Fruit fly (Drosophila melanogaster) whole organism, embryonic: ENCODE measurements around the gene Kal1.

Experiments used
- Ada2b ChIP-seq: fragments of 200-800 bp; sonication (Bioruptor generic); IDR thresholded peaks from 2 replicates; pipeline ENCODE4 v1.3.6; 2022; ENCODE audit warnings: missing biosample characterization, missing genetic modification characterization
- Aef1 ChIP-seq: fragments of 200-800 bp; sonication (Bioruptor generic); IDR thresholded peaks from 3 replicates; pipeline ENCODE4 v1.3.6; 2022; ENCODE audit warnings: missing biosample characterization, missing genetic modification characterization
- BtbVII ChIP-seq: fragments of 200-800 bp; sonication (Bioruptor generic); optimal IDR thresholded peaks from 3 replicates; lab custom pipeline; 2017; ENCODE audit warnings: missing biosample characterization, mild to moderate bottlenecking, missing genetic modification characterization
- C15 ChIP-seq: fragments of 200-800 bp; sonication (Bioruptor generic); IDR thresholded peaks from 3 replicates; pipeline ENCODE4 v1.3.6; 2022; ENCODE audit warnings: missing biosample characterization, missing genetic modification characterization
- CG13424 ChIP-seq: fragments of 200-800 bp; sonication (Bioruptor generic); optimal IDR thresholded peaks from 2 replicates; lab custom pipeline; 2019; ENCODE audit warnings: missing biosample characterization, mild to moderate bottlenecking, missing genetic modification characterization, moderate library complexity
- CG14667 ChIP-seq: fragments of 200-800 bp; sonication (Bioruptor generic); IDR thresholded peaks from 2 replicates; pipeline ENCODE4 v1.3.6; 2022; ENCODE audit warnings: missing biosample characterization, missing genetic modification characterization
- CG14710 ChIP-seq: fragments of 200-800 bp; sonication (Bioruptor generic); optimal IDR thresholded peaks from 3 replicates; lab custom pipeline; 2019; ENCODE audit warnings: missing biosample characterization, mild to moderate bottlenecking, missing genetic modification characterization, moderate library complexity
- CG1603 ChIP-seq: fragments of 200-800 bp; sonication (Bioruptor generic); optimal IDR thresholded peaks from 2 replicates; lab custom pipeline; 2019; ENCODE audit warnings: missing biosample characterization, mild to moderate bottlenecking, missing genetic modification characterization, moderate library complexity
- CG1647 ChIP-seq: fragments of 200-800 bp; sonication (Bioruptor generic); optimal IDR thresholded peaks from 3 replicates; lab custom pipeline; 2016; ENCODE audit warnings: missing biosample characterization, missing genetic modification characterization
- CG16779 ChIP-seq: fragments of 200-800 bp; sonication (Bioruptor generic); IDR thresholded peaks from 2 replicates; pipeline ENCODE4 v1.3.6; 2022; ENCODE audit warnings: missing biosample characterization, missing genetic modification characterization
- CG16815 ChIP-seq: fragments of 200-800 bp; sonication (Bioruptor generic); optimal IDR thresholded peaks from 3 replicates; lab custom pipeline; 2017; ENCODE audit warnings: missing biosample characterization, mild to moderate bottlenecking, missing genetic modification characterization
- CG16863 ChIP-seq: fragments of 200-800 bp; sonication (Bioruptor generic); optimal IDR thresholded peaks from 3 replicates; lab custom pipeline; 2016; ENCODE audit warnings: missing biosample characterization, missing genetic modification characterization
- CG17359 ChIP-seq: fragments of 200-800 bp; sonication (Bioruptor generic); optimal IDR thresholded peaks from 3 replicates; lab custom pipeline; 2018; ENCODE audit warnings: missing biosample characterization, mild to moderate bottlenecking, missing genetic modification characterization, moderate library complexity
- CG17568 ChIP-seq: fragments of 200-800 bp; sonication (Bioruptor generic); optimal IDR thresholded peaks from 2 replicates; lab custom pipeline; 2018; ENCODE audit warnings: missing biosample characterization, mild to moderate bottlenecking, missing genetic modification characterization, moderate library complexity
- CG33557 ChIP-seq: fragments of 200-800 bp; sonication (Bioruptor generic); optimal IDR thresholded peaks from 2 replicates; lab custom pipeline; 2019; ENCODE audit warnings: missing biosample characterization, mild to moderate bottlenecking, missing genetic modification characterization, moderate library complexity
- CG34422 ChIP-seq: fragments of 200-800 bp; sonication (Bioruptor generic); IDR thresholded peaks from 3 replicates; pipeline ENCODE4 v1.3.6; 2022; ENCODE audit warnings: missing biosample characterization, missing genetic modification characterization
- CG42726 ChIP-seq: fragments of 200-800 bp; sonication (Bioruptor generic); IDR thresholded peaks from 2 replicates; pipeline ENCODE4 v1.3.6; 2022; ENCODE audit warnings: missing biosample characterization, missing genetic modification characterization; ENCODE audit not compliant: partially characterized antibody
- CG6854 ChIP-seq: fragments of 200-800 bp; sonication (Bioruptor generic); optimal IDR thresholded peaks from 3 replicates; lab custom pipeline; 2017; ENCODE audit warnings: missing biosample characterization, mild to moderate bottlenecking, missing genetic modification characterization
- CG7556 ChIP-seq: fragments of 200-800 bp; sonication (Bioruptor generic); optimal IDR thresholded peaks from 2 replicates; lab custom pipeline; 2017; ENCODE audit warnings: missing biosample characterization, mild to moderate bottlenecking, missing genetic modification characterization
- CTCF ChIP-seq: fragments of 200-800 bp; sonication (Bioruptor generic); optimal IDR thresholded peaks from 2 replicates; lab custom pipeline; 2017; ENCODE audit warnings: missing biosample characterization, mild to moderate bottlenecking, missing genetic modification characterization, moderate library complexity
- CrebB ChIP-seq: fragments of 200-800 bp; sonication (Bioruptor generic); optimal IDR thresholded peaks from 3 replicates; lab custom pipeline; 2018; ENCODE audit warnings: missing biosample characterization, mild to moderate bottlenecking, missing genetic modification characterization
- D19B ChIP-seq: fragments of 200-800 bp; sonication (Bioruptor generic); optimal IDR thresholded peaks from 2 replicates; lab custom pipeline; 2017; ENCODE audit warnings: missing biosample characterization, mild to moderate bottlenecking, missing genetic modification characterization
- Dref ChIP-seq: fragments of 200-800 bp; sonication (Bioruptor generic); IDR thresholded peaks from 2 replicates; pipeline ENCODE4 v1.3.6; 2022; ENCODE audit warnings: missing biosample characterization, missing genetic modification characterization
- Fer1 ChIP-seq: fragments of 200-800 bp; sonication (Bioruptor generic); optimal IDR thresholded peaks from 2 replicates; lab custom pipeline; 2017; ENCODE audit warnings: missing biosample characterization, mild to moderate bottlenecking, missing genetic modification characterization
- Fer2 ChIP-seq: fragments of 200-800 bp; sonication (Bioruptor generic); optimal IDR thresholded peaks from 2 replicates; lab custom pipeline; 2018; ENCODE audit warnings: missing biosample characterization, mild to moderate bottlenecking, missing genetic modification characterization, moderate library complexity
- HmgD ChIP-seq: fragments of 200-800 bp; sonication (Bioruptor generic); optimal IDR thresholded peaks from 3 replicates; lab custom pipeline; 2016; ENCODE audit warnings: missing biosample characterization, missing genetic modification characterization
- Hr3 ChIP-seq: fragments of 200-800 bp; sonication (Bioruptor generic); optimal IDR thresholded peaks from 3 replicates; lab custom pipeline; 2016; ENCODE audit warnings: missing biosample characterization, missing genetic modification characterization
- MBD-R2 ChIP-seq: fragments of 200-800 bp; sonication (Bioruptor generic); IDR thresholded peaks from 2 replicates; pipeline ENCODE4 v1.3.6; 2022; ENCODE audit warnings: missing biosample characterization, missing genetic modification characterization
- Oli ChIP-seq: fragments of 200-800 bp; sonication (Bioruptor generic); optimal IDR thresholded peaks from 2 replicates; lab custom pipeline; 2018; ENCODE audit warnings: missing biosample characterization, mild to moderate bottlenecking, missing genetic modification characterization, moderate library complexity
- Optix ChIP-seq: fragments of 200-800 bp; sonication (Bioruptor generic); IDR thresholded peaks from 3 replicates; pipeline ENCODE4 v1.3.6; 2022; ENCODE audit warnings: missing biosample characterization, missing genetic modification characterization
- Pdp1 ChIP-seq, 2 experiments: fragments of 200-800 bp; sonication (Bioruptor generic); optimal IDR thresholded peaks; 3 replicates each; lab custom pipeline; 2016; ENCODE audit warnings: missing biosample characterization in 2 of 2, missing genetic modification characterization in 2 of 2, mild to moderate bottlenecking in 1 of 2, moderate library complexity in 1 of 2
- Ptx1 ChIP-seq: fragments of 200-800 bp; sonication (Bioruptor generic); IDR thresholded peaks from 2 replicates; pipeline ENCODE4 v1.3.6; 2022; ENCODE audit warnings: missing biosample characterization, missing genetic modification characterization
- Ravus ChIP-seq: fragments of 200-800 bp; sonication (Bioruptor generic); IDR thresholded peaks from 2 replicates; pipeline ENCODE4 v1.3.6; 2022; ENCODE audit warnings: missing biosample characterization, missing genetic modification characterization
- Spps ChIP-seq: fragments of 200-800 bp; sonication (Bioruptor generic); optimal IDR thresholded peaks from 2 replicates; lab custom pipeline; 2018; ENCODE audit warnings: missing biosample characterization, mild to moderate bottlenecking, missing genetic modification characterization
- TFAM ChIP-seq: fragments of 200-800 bp; sonication (Bioruptor generic); optimal IDR thresholded peaks from 2 replicates; lab custom pipeline; 2017; ENCODE audit warnings: missing biosample characterization, missing genetic modification characterization, inconsistent platforms
- Vsx1 ChIP-seq: fragments of 200-800 bp; sonication (Bioruptor generic); optimal IDR thresholded peaks from 2 replicates; lab custom pipeline; 2017; ENCODE audit warnings: missing biosample characterization, mild to moderate bottlenecking, missing genetic modification characterization, missing genetic modification reagents
- bbx ChIP-seq: fragments of 200-800 bp; sonication (Bioruptor generic); IDR thresholded peaks from 2 replicates; pipeline ENCODE4 v1.3.6; 2022; ENCODE audit warnings: missing biosample characterization, missing genetic modification characterization; ENCODE audit not compliant: partially characterized antibody
- cwo ChIP-seq: fragments of 200-800 bp; sonication (Bioruptor generic); optimal IDR thresholded peaks from 3 replicates; lab custom pipeline; 2017; ENCODE audit warnings: missing biosample characterization, missing genetic modification characterization, mild to moderate bottlenecking, moderate library complexity, missing genetic modification reagents
- dati ChIP-seq: fragments of 200-800 bp; sonication (Bioruptor generic); IDR thresholded peaks from 2 replicates; pipeline ENCODE4 v1.3.6; 2022; ENCODE audit warnings: missing biosample characterization, missing genetic modification characterization
- hth ChIP-seq: fragments of >200 bp; optimal IDR thresholded peaks from 2 replicates; lab custom pipeline; 2017; ENCODE audit warnings: inconsistent platforms
- jing ChIP-seq: fragments of 200-800 bp; sonication (Bioruptor generic); optimal IDR thresholded peaks from 2 replicates; lab custom pipeline; 2018; ENCODE audit warnings: missing biosample characterization, mild to moderate bottlenecking, missing genetic modification characterization
- kah ChIP-seq: fragments of 200-800 bp; sonication (Bioruptor generic); optimal IDR thresholded peaks from 2 replicates; lab custom pipeline; 2018; ENCODE audit warnings: missing biosample characterization, mild to moderate bottlenecking, missing genetic modification characterization
- kay ChIP-seq: fragments of 200-800 bp; sonication (Bioruptor generic); optimal IDR thresholded peaks from 2 replicates; lab custom pipeline; 2016; ENCODE audit warnings: missing biosample characterization, missing genetic modification characterization
- odd ChIP-seq: fragments of 200-800 bp; sonication (Bioruptor generic); optimal IDR thresholded peaks from 2 replicates; lab custom pipeline; 2017; ENCODE audit warnings: missing biosample characterization, mild to moderate bottlenecking, missing genetic modification characterization
- pfk ChIP-seq: fragments of 200-800 bp; sonication (Bioruptor generic); optimal IDR thresholded peaks from 2 replicates; lab custom pipeline; 2018; ENCODE audit warnings: missing biosample characterization, mild to moderate bottlenecking, missing genetic modification characterization, moderate library complexity
- pzg ChIP-seq: fragments of 200-800 bp; sonication (Bioruptor generic); optimal IDR thresholded peaks from 3 replicates; lab custom pipeline; 2018; ENCODE audit warnings: missing biosample characterization, mild to moderate bottlenecking, missing genetic modification characterization, moderate library complexity
- sug ChIP-seq: fragments of 200-800 bp; optimal IDR thresholded peaks from 2 replicates; lab custom pipeline; 2019; ENCODE audit warnings: missing biosample characterization, mild to moderate bottlenecking, missing genetic modification characterization, moderate library complexity
- tap ChIP-seq: fragments of 200-800 bp; optimal IDR thresholded peaks from 3 replicates; lab custom pipeline; 2019; ENCODE audit warnings: missing biosample characterization, mild to moderate bottlenecking, missing genetic modification characterization, moderate library complexity
- tgo ChIP-seq: fragments of 200-800 bp; sonication (Bioruptor generic); IDR thresholded peaks from 3 replicates; pipeline ENCODE4 v1.3.6; 2022; ENCODE audit warnings: missing biosample characterization, missing genetic modification characterization
- vfl ChIP-seq: fragments of 200-800 bp; sonication (Bioruptor generic); optimal IDR thresholded peaks from 2 replicates; lab custom pipeline; 2016; ENCODE audit warnings: missing biosample characterization, missing genetic modification characterization
- zen2 ChIP-seq: fragments of 200-800 bp; sonication (Bioruptor generic); IDR thresholded peaks from 3 replicates; pipeline ENCODE4 v1.3.6; 2022; ENCODE audit warnings: missing biosample characterization, missing genetic modification characterization; ENCODE audit not compliant: partially characterized antibody

The Kal1 gene

dm6 chr3R:24188619-24189018, 47.4 kb downstream of the Kal1 start, which contains the start of gene CG5515:
CG5515 (minus strand) TSS chr3R:24188896.
- TF ChIP-seq C15: no peak
- peak; percentile 57 for TF ChIP-seq pzg
- TF ChIP-seq CG34422 (GFP tag; lab: Robert Waterston, UW): peak; percentile 86
- TF ChIP-seq kah (GFP tag; lab: Kevin White, UChicago): no peak
- TF ChIP-seq vfl (GFP tag; lab: Kevin White, UChicago): peak; percentile 47
- TF ChIP-seq CG1647 (GFP tag; lab: Kevin White, UChicago): peak; percentile 68
- TF ChIP-seq odd (GFP tag; lab: Kevin White, UChicago): no peak
- peak; percentile 54 for TF ChIP-seq Fer1 (GFP tag; lab: Kevin White, UChicago)
- peak; percentile 52 for TF ChIP-seq jing (GFP tag; lab: Kevin White, UChicago)
- peak; percentile 88 for TF ChIP-seq MBD-R2 (GFP tag; lab: Robert Waterston, UW)
- peak; percentile 80 for TF ChIP-seq Hr3 (GFP tag; lab: Kevin White, UChicago)
- peak; percentile 43 for TF ChIP-seq Fer2 (tag; lab: Kevin White, UChicago)
- no peak for TF ChIP-seq TFAM (GFP tag; lab: Kevin White, UChicago)
- TF ChIP-seq CG16815 (GFP tag; lab: Kevin White, UChicago): peak; percentile 69
- peak; percentile 86 for TF ChIP-seq CG1603
- no peak for TF ChIP-seq CG6854 (GFP tag; lab: Kevin White, UChicago)
- no peak for TF ChIP-seq tap (tag; lab: Kevin White, UChicago)
- no peak for TF ChIP-seq CG16779 (GFP tag; lab: Robert Waterston, UW)
- TF ChIP-seq Aef1 (GFP tag; lab: Robert Waterston, UW): peak; percentile 73
- peak; percentile 66 for TF ChIP-seq Ada2b (GFP tag; lab: Robert Waterston, UW)
- TF ChIP-seq CG7556: peak; percentile 37
- TF ChIP-seq Dref (GFP tag; lab: Robert Waterston, UW): 0 out of 2 replicates have a peak, but pooled peaks have one; percentile 31
- TF ChIP-seq dati (GFP tag; lab: Robert Waterston, UW): no peak
- peak; percentile 95 for TF ChIP-seq CG13424 (tag; lab: Kevin White, UChicago)
- TF ChIP-seq Pdp1 (GFP tag; optimal IDR thresholded peaks at IDR 0.05; lab: Kevin White, UChicago): peak; percentile 75 to 77
- TF ChIP-seq sug (tag; lab: Kevin White, UChicago): peak; percentile 74
- TF ChIP-seq kay (GFP tag; lab: Kevin White, UChicago): peak; percentile 3
- TF ChIP-seq tgo (GFP tag; lab: Robert Waterston, UW): peak; percentile 83
- TF ChIP-seq CG14710: peak; percentile 84
- peak; percentile 57 for TF ChIP-seq Oli
- TF ChIP-seq bbx (GFP tag; lab: Robert Waterston, UW): peak; percentile 53; the same call in 1 of the 2 replicates
- TF ChIP-seq CG14667 (GFP tag; lab: Robert Waterston, UW): no peak
- peak; percentile 36 for TF ChIP-seq CG33557
- no peak for TF ChIP-seq CG17568 (GFP tag; lab: Kevin White, UChicago)
- no peak for TF ChIP-seq cwo (GFP tag; lab: Kevin White, UChicago)
- TF ChIP-seq CG16863 (GFP tag; lab: Kevin White, UChicago): peak; percentile 71
- TF ChIP-seq CrebB (tag; lab: Kevin White, UChicago): peak; percentile 50
- TF ChIP-seq Ravus (GFP tag; lab: Robert Waterston, UW): peak; percentile 4; the same call in 1 of the 2 replicates
- TF ChIP-seq hth (lab: Kevin White, UChicago): no peak
- TF ChIP-seq Vsx1 (GFP tag; lab: Kevin White, UChicago): no peak
- TF ChIP-seq zen2 (GFP tag; lab: Robert Waterston, UW): no peak; the same call in 2 of the 3 replicates
- TF ChIP-seq Optix (GFP tag; lab: Robert Waterston, UW): peak; percentile 92
- TF ChIP-seq pfk (GFP tag; lab: Kevin White, UChicago): no peak
- TF ChIP-seq CG17359: peak; percentile 50
- TF ChIP-seq Spps (tag; lab: Kevin White, UChicago): peak; percentile 20
- TF ChIP-seq Ptx1: peak; percentile 88
- peak; percentile 12 for TF ChIP-seq D19B (GFP tag; lab: Kevin White, UChicago)
- peak; percentile 53 for TF ChIP-seq CG42726 (GFP tag; lab: Robert Waterston, UW)
- TF ChIP-seq CTCF (GFP tag; lab: Kevin White, UChicago): no peak
- TF ChIP-seq BtbVII (GFP tag; lab: Kevin White, UChicago): no peak
- peak; percentile 71 for TF ChIP-seq HmgD (GFP tag; lab: Kevin White, UChicago)
